Worm (Caenorhabditis elegans): ENCODE data around the gene ddo-3.
"Not testable (repeated sequence)": the region's sequence is repeated elsewhere in the genome, so short reads cannot be mapped to it uniquely, and the experiment has no call there.

DNA sequence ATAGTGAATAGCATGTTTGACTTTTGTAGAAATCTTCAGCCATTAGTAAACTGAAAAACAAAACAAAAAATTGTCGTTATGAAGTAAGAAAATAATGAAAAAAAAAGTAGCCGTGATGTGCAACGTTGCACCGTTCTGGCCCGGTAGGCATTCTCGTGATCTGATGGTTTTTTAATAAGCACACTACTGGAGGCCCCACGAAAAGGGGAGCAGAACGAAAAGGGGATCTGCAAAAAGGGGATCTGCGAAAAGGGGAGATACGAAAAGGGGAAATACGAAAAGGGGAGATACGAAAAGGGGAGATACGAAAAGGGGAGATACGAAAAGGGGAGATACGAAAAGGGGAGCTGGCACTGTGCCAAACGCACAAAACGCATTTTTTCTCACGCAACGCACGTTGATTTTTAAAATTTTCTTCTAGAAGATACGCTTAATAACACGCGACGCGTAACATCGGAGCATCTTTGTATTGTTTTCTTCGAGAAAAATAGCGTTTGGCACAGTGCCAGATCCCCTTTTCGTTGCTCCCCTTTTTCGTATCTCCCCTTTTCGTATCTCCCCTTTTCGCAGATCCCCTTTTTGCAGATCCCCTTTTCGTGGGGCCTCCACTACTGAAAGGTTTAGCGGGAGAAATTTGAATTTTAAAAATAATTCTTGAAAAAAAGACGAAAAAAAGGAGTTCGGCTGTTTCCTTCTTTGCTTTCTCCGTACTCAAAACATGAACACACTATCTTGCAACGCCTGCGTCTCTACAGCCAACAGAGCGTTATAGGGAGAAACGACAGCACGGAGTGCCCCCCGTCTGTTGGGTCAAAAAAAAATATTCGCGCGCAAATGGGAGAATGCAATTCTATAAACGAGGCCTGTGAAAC, 36.2 kb upstream of the ddo-3 start, which contains the start of gene C09E7.7:
- not testable (repeated sequence) for TF ChIP-seq ceh-28, ZK546.5 (tag; optimal IDR thresholded peaks at IDR 0.05)
- TF ChIP-seq mdl-1 (tag; optimal IDR thresholded peaks at IDR 0.05) (peak in 1 of 2 experiments; percentile 38), aha-1 (tag) (peak; percentile 95)

Measured in whole organism, L4 larva.